Worm (Caenorhabditis elegans) whole organism, L4 larva: ENCODE data around the gene ttr-32.

Source experiments
- F10B5.3 ChIP-seq: sonication (generic microtip); optimal IDR thresholded peaks from 2 replicates; lab custom pipeline; 2016; ENCODE audit warnings: mild to moderate bottlenecking, missing genetic modification characterization, missing compliant biosample characterization
- F44E2.7 ChIP-seq: fragments of 200-800 bp; sonication (Bioruptor generic); IDR thresholded peaks from 2 replicates; pipeline ENCODE4 v2.1.2; 2022; ENCODE audit warnings: missing genetic modification characterization, missing compliant biosample characterization
- T20F7.1 ChIP-seq: fragments of 200-800 bp; sonication (Bioruptor generic); optimal IDR thresholded peaks from 2 replicates; lab custom pipeline; 2018; ENCODE audit warnings: mild to moderate bottlenecking, missing genetic modification characterization, missing compliant biosample characterization
- ZK337.2 ChIP-seq: fragments of 200-800 bp; sonication (Bioruptor generic); IDR thresholded peaks from 2 replicates; pipeline ENCODE4 v1.3.6; 2022; ENCODE audit warnings: missing genetic modification reagents, missing genetic modification characterization, missing compliant biosample characterization
- aha-1 ChIP-seq: fragments of 150-350 bp; peaks from one replicate; lab custom pipeline; 2014; ENCODE audit warnings: missing biosample characterization, missing genetic modification characterization
- aly-2 ChIP-seq: sonication (generic microtip); optimal IDR thresholded peaks from 2 replicates; lab custom pipeline; 2018; ENCODE audit warnings: missing biosample characterization, missing genetic modification characterization
- arid-1 ChIP-seq: fragments of 200-800 bp; sonication (Bioruptor generic); conservative IDR thresholded peaks from 2 replicates; pipeline ENCODE4 v1.3.6; 2022; ENCODE audit warnings: missing genetic modification reagents, missing genetic modification characterization, missing compliant biosample characterization
- ceh-20 ChIP-seq: fragments of 200-800 bp; sonication (Bioruptor generic); IDR thresholded peaks from 2 replicates; pipeline ENCODE4 v1.3.6; 2022; ENCODE audit warnings: missing genetic modification reagents, missing genetic modification characterization, missing compliant biosample characterization
- ceh-28 ChIP-seq: fragments of 150-350 bp; optimal IDR thresholded peaks from 2 replicates; lab custom pipeline; 2014; ENCODE audit warnings: missing biosample characterization, missing genetic modification reagents, missing genetic modification characterization
- ceh-44 ChIP-seq: fragments of 200-800 bp; sonication (Bioruptor generic); IDR thresholded peaks from 2 replicates; pipeline ENCODE4 v1.3.6; 2022; ENCODE audit warnings: missing genetic modification reagents, missing genetic modification characterization, missing compliant biosample characterization
- ceh-82 ChIP-seq: sonication (generic microtip); optimal IDR thresholded peaks from 2 replicates; lab custom pipeline; 2017; ENCODE audit warnings: missing biosample characterization, missing genetic modification characterization
- ces-1 ChIP-seq: fragments of 150-350 bp; sonication (generic microtip); optimal IDR thresholded peaks from 4 replicates; lab custom pipeline; 2014; ENCODE audit warnings: missing biosample characterization, missing genetic modification reagents, missing genetic modification characterization
- cey-2 ChIP-seq: sonication (generic microtip); optimal IDR thresholded peaks from 3 replicates; lab custom pipeline; 2017; ENCODE audit warnings: missing genetic modification characterization, mild to moderate bottlenecking, missing compliant biosample characterization, antibody characterized with exemption, borderline replicate concordance; ENCODE audit not compliant: insufficient read depth
- daf-12 ChIP-seq: fragments of 150-350 bp; optimal IDR thresholded peaks from 2 replicates; lab custom pipeline; 2014; ENCODE audit warnings: missing biosample characterization, missing genetic modification reagents, missing genetic modification characterization
- dmd-8 ChIP-seq: fragments of 200-800 bp; sonication (Bioruptor generic); IDR thresholded peaks from 2 replicates; pipeline ENCODE4 v1.3.6; 2022; ENCODE audit warnings: missing genetic modification characterization, missing compliant biosample characterization
- duxl-1 ChIP-seq: sonication (generic microtip); optimal IDR thresholded peaks from 2 replicates; lab custom pipeline; 2016; ENCODE audit warnings: mild to moderate bottlenecking, missing genetic modification characterization, moderate library complexity, missing compliant biosample characterization; ENCODE audit not compliant: poor library complexity
- egl-27 ChIP-seq: sonication (generic microtip); optimal IDR thresholded peaks from 3 replicates; lab custom pipeline; 2017; ENCODE audit warnings: missing biosample characterization, missing genetic modification reagents, missing genetic modification characterization
- egl-43 ChIP-seq: fragments of 200-800 bp; sonication (Bioruptor generic); IDR thresholded peaks from 2 replicates; pipeline ENCODE4 v1.3.6; 2022; ENCODE audit warnings: missing genetic modification reagents, missing genetic modification characterization, missing compliant biosample characterization
- fkh-10 ChIP-seq: fragments of 150-350 bp; optimal IDR thresholded peaks from 2 replicates; lab custom pipeline; 2014; ENCODE audit warnings: missing biosample characterization, missing genetic modification reagents, missing genetic modification characterization
- fos-1 ChIP-seq: fragments of 150-350 bp; optimal IDR thresholded peaks from 2 replicates; lab custom pipeline; 2014; ENCODE audit warnings: missing biosample characterization, missing genetic modification characterization
- gei-8 ChIP-seq: fragments of 200-800 bp; sonication (Bioruptor generic); optimal IDR thresholded peaks from 2 replicates; lab custom pipeline; 2018; ENCODE audit warnings: mild to moderate bottlenecking, missing genetic modification characterization, missing compliant biosample characterization
- hif-1 ChIP-seq, 2 experiments: sonication (generic microtip); optimal IDR thresholded peaks; 2 replicates each; lab custom pipeline; 2016 to 2017; ENCODE audit warnings: missing compliant biosample characterization in 2 of 2, missing genetic modification characterization in 2 of 2, missing genetic modification reagents in 2 of 2, missing genotype in 2 of 2, mild to moderate bottlenecking in 1 of 2
- hlh-30 ChIP-seq: sonication (generic microtip); optimal IDR thresholded peaks from 2 replicates; lab custom pipeline; 2017; ENCODE audit warnings: antibody characterized with exemption, mild to moderate bottlenecking, missing genetic modification characterization, missing compliant biosample characterization; ENCODE audit not compliant: insufficient read depth
- jun-1 ChIP-seq: fragments of 150-350 bp; optimal IDR thresholded peaks from 2 replicates; lab custom pipeline; 2014; ENCODE audit warnings: missing biosample characterization, missing genetic modification reagents, missing genetic modification characterization
- lim-7 ChIP-seq: fragments of 200-800 bp; sonication (Bioruptor generic); IDR thresholded peaks from 2 replicates; pipeline ENCODE4 v1.3.6; 2022; ENCODE audit warnings: missing genetic modification characterization, missing compliant biosample characterization
- lin-15B ChIP-seq: fragments of 150-350 bp; sonication (generic microtip); optimal IDR thresholded peaks from 3 replicates; lab custom pipeline; 2014; ENCODE audit warnings: missing biosample characterization, missing genetic modification characterization
- lin-38 ChIP-seq: fragments of 200-800 bp; sonication (Bioruptor generic); IDR thresholded peaks from 2 replicates; pipeline ENCODE4 v1.3.6; 2022; ENCODE audit warnings: missing genetic modification reagents, missing genetic modification characterization, missing compliant biosample characterization
- lin-39 ChIP-seq: fragments of 150-350 bp; optimal IDR thresholded peaks from 2 replicates; lab custom pipeline; 2014; ENCODE audit warnings: missing biosample characterization, missing genetic modification reagents, missing genetic modification characterization
- lsy-2 ChIP-seq, 2 experiments: fragments of 150-350 bp in 1 of 2; sonication (generic microtip) in 1 of 2; optimal IDR thresholded peaks; 2 replicates each; lab custom pipeline; 2014 to 2017; ENCODE audit warnings: missing biosample characterization in 2 of 2, missing genetic modification characterization in 2 of 2
- mep-1 ChIP-seq: fragments of 150-350 bp; sonication (generic microtip); optimal IDR thresholded peaks from 3 replicates; lab custom pipeline; 2014; ENCODE audit warnings: missing biosample characterization, missing genetic modification characterization
- mxl-3 ChIP-seq: fragments of 200-800 bp; sonication (Bioruptor generic); optimal IDR thresholded peaks from 2 replicates; lab custom pipeline; 2018; ENCODE audit warnings: mild to moderate bottlenecking, missing genetic modification characterization, missing compliant biosample characterization
- nhr-102 ChIP-seq: sonication (generic microtip); optimal IDR thresholded peaks from 2 replicates; lab custom pipeline; 2016; ENCODE audit warnings: mild to moderate bottlenecking, missing genetic modification characterization, moderate library complexity, missing compliant biosample characterization
- nhr-111 ChIP-seq: fragments of 200-800 bp; sonication (Bioruptor generic); optimal IDR thresholded peaks from 2 replicates; lab custom pipeline; 2018; ENCODE audit warnings: mild to moderate bottlenecking, missing genetic modification characterization, missing compliant biosample characterization
- nhr-28 ChIP-seq: fragments of 150-350 bp; optimal IDR thresholded peaks from 2 replicates; lab custom pipeline; 2014; ENCODE audit warnings: missing biosample characterization, missing genetic modification characterization
- saeg-2 ChIP-seq: fragments of 200-800 bp; sonication (Bioruptor generic); IDR thresholded peaks from 2 replicates; pipeline ENCODE4 v1.3.6; 2022; ENCODE audit warnings: missing genetic modification reagents, missing genetic modification characterization, missing compliant biosample characterization
- set-16 ChIP-seq: fragments of 200-800 bp; sonication (Bioruptor generic); IDR thresholded peaks from 2 replicates; pipeline ENCODE4 v1.3.6; 2022; ENCODE audit warnings: missing genetic modification reagents, missing genetic modification characterization, missing compliant biosample characterization
- spr-3 ChIP-seq: fragments of 200-800 bp; sonication (Bioruptor generic); optimal IDR thresholded peaks from 2 replicates; lab custom pipeline; 2018; ENCODE audit warnings: mild to moderate bottlenecking, missing genetic modification characterization, missing compliant biosample characterization
- tra-1 ChIP-seq: fragments of 200-800 bp; sonication (Bioruptor generic); IDR thresholded peaks from 2 replicates; pipeline ENCODE4 v1.3.6; 2022; ENCODE audit warnings: missing genetic modification reagents, missing genetic modification characterization, missing compliant biosample characterization
- unc-62 ChIP-seq, 3 experiments: fragments of 150-350 bp in 1 of 3; sonication (generic microtip); optimal IDR thresholded peaks in 2 of 3; peaks in 1 of 3; 1 replicate in 1 of 3; 2 replicates in 2 of 3; lab custom pipeline; 2014 to 2017; ENCODE audit warnings: missing biosample characterization in 3 of 3, missing genetic modification characterization in 3 of 3, missing genetic modification reagents in 3 of 3, missing genotype in 1 of 3
- vab-7 ChIP-seq: fragments of 200-800 bp; sonication (Bioruptor generic); IDR thresholded peaks from 2 replicates; pipeline ENCODE4 v1.3.6; 2022; ENCODE audit warnings: missing genetic modification reagents, missing genetic modification characterization, missing compliant biosample characterization
- zag-1 ChIP-seq: fragments of 150-350 bp; optimal IDR thresholded peaks from 2 replicates; lab custom pipeline; 2014; ENCODE audit warnings: missing biosample characterization, missing genetic modification characterization
- zfp-2 ChIP-seq: sonication (generic microtip); optimal IDR thresholded peaks from 2 replicates; lab custom pipeline; 2016; ENCODE audit warnings: mild to moderate bottlenecking, missing genetic modification characterization, missing compliant biosample characterization
- ztf-7 ChIP-seq: fragments of 150-350 bp; optimal IDR thresholded peaks from 2 replicates; lab custom pipeline; 2014; ENCODE audit warnings: missing biosample characterization, missing genetic modification characterization

Gene ttr-32

ce11 chrIII:7530830-7531229, 35.4 kb upstream of the ttr-32 start:
- TF ChIP-seq daf-12 (tag; lab: Kevin White, UChicago), result no peak
- no peak for TF ChIP-seq nhr-28 (tag; lab: Kevin White, UChicago)
- peak in 1 of 2 experiments; percentile 97 for TF ChIP-seq unc-62 (GFP tag; optimal IDR thresholded peaks at IDR 0.05 in 1 of 2; lab: Kevin White, UChicago)
- no peak for TF ChIP-seq unc-62 (tag; optimal IDR thresholded peaks at IDR 0.05; lab: Kevin White, UChicago)
- no peak for TF ChIP-seq ceh-44

DNA sequence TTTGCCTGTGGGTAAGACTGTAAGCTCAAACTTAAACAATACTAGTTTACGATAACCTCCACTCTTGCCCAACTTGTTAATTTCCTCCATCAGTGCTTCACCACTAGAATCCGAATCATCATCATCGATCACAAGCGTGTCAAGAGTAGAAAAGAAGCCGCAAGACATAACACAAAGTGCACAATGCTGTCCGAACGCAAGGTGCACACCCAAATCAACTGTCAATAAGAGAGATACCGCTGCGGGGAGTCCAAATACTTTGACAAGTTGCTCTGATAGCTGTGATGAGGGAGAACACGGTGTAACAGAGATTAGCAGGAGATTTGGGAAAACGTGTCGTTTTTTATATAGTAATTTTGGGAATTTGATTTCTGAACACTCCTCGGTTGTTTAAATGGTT, 34.8 kb upstream of the ttr-32 start:
- TF ChIP-seq unc-62 (GFP tag; optimal IDR thresholded peaks at IDR 0.05 in 1 of 2; lab: Kevin White, UChicago), result peak in 1 of 2 experiments; percentile 88
- TF ChIP-seq unc-62 (tag; optimal IDR thresholded peaks at IDR 0.05; lab: Kevin White, UChicago), result no peak
- TF ChIP-seq aha-1 (tag; lab: Kevin White, UChicago), result peak; percentile 14
- TF ChIP-seq lim-7 (GFP tag; lab: Robert Waterston, UW), result no peak
- TF ChIP-seq dmd-8 (GFP tag; lab: Robert Waterston, UW), result no peak
- TF ChIP-seq mxl-3 (GFP tag; lab: Kevin White, UChicago), result no peak

DNA sequence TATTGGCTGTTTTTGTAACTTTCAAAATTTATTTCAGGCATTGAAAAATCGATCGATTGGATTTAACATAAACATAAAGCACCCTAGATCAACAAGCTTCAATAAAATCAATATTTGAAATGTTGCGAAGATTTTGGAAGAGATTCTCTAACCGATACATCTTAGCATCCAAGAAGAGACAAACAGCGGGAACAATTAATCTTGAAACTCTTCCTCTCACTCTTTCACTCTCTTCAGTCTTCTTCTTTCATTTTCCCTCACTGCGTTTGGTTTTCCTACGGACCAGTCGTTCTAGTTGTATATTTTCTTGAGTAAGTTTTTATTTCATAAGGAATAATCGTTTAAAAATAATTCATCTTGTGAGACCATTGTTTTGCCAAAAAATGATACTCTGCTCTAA, 33.2 kb upstream of the ttr-32 start:
- TF ChIP-seq ces-1 (GFP tag; lab: Kevin White, UChicago) (no peak), cey-2 (no peak), lin-15B (tag; lab: Kevin White, UChicago) (no peak), ZK337.2 (GFP tag; lab: Robert Waterston, UW) (no peak), nhr-111 (GFP tag; lab: Kevin White, UChicago) (no peak), jun-1 (tag; lab: Kevin White, UChicago) (no peak), hif-1 (tag; optimal IDR thresholded peaks at IDR 0.05; lab: Kevin White, UChicago) (no peak), ceh-28 (tag; lab: Kevin White, UChicago) (peak; percentile 14), unc-62 (GFP tag; optimal IDR thresholded peaks at IDR 0.05 in 1 of 2; lab: Kevin White, UChicago) (peak in 1 of 2 experiments; percentile 66), unc-62 (tag; optimal IDR thresholded peaks at IDR 0.05; lab: Kevin White, UChicago) (no peak), saeg-2 (no peak), daf-12 (tag; lab: Kevin White, UChicago) (no peak), hlh-30 (tag; lab: Kevin White, UChicago) (no peak), egl-27 (tag; lab: Kevin White, UChicago) (no peak)
- TF ChIP-seq, all 104 proteins: peak for 2

DNA sequence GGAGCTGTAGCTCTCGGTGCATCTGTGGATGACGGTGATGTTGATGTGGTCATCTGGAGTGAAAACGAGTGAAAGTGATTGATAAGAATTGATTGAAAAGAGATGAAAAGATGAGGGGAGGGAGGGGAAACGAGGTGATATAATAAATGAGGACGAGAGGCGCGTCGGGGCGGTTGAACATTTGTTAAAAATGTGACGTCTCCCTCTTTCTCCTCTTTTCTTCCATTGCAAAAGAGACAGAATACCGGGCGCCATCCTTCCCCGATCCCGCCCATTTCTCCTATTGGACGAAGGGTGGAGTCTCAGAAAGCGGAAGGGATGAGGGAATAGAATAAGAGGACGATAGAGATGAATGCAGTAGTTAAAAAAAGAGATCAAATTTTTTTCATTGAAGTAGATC, 31.6 kb upstream of the ttr-32 start:
- TF ChIP-seq lsy-2 (tag; optimal IDR thresholded peaks at IDR 0.05; lab: Kevin White, UChicago) (peak in 1 of 2 experiments; percentile 76), tra-1 (peak; percentile 60; the same call in 1 of the 2 replicates), nhr-102 (tag; lab: Kevin White, UChicago) (no peak), fos-1 (tag; lab: Kevin White, UChicago) (no peak), duxl-1 (peak; percentile 56), mep-1 (peak; percentile 10), zfp-2 (no peak), aha-1 (tag; lab: Kevin White, UChicago) (peak; percentile 30), fkh-10 (GFP tag; lab: Kevin White, UChicago) (no peak), spr-3 (GFP tag; lab: Kevin White, UChicago) (no peak), set-16 (GFP tag; lab: Robert Waterston, UW) (no peak), egl-43 (GFP tag; lab: Robert Waterston, UW) (no peak), cey-2 (no peak), gei-8 (no peak), daf-12 (tag; lab: Kevin White, UChicago) (no peak), aly-2 (tag; lab: Kevin White, UChicago) (no peak), ceh-82 (tag; lab: Kevin White, UChicago) (no peak), zag-1 (no peak), F10B5.3 (tag; lab: Kevin White, UChicago) (no peak), lin-39 (tag; lab: Kevin White, UChicago) (no peak), ZK337.2 (GFP tag; lab: Robert Waterston, UW) (no peak), lin-38 (GFP tag; lab: Robert Waterston, UW) (no peak), F44E2.7 (GFP tag; lab: Robert Waterston, UW) (no peak), ztf-7 (tag; lab: Kevin White, UChicago) (no peak), arid-1 (GFP tag; lab: Robert Waterston, UW) (no peak), T20F7.1 (GFP tag; lab: Kevin White, UChicago) (no peak), vab-7 (no peak), mxl-3 (GFP tag; lab: Kevin White, UChicago) (peak; percentile 11), ceh-20 (GFP tag; lab: Robert Waterston, UW) (peak; percentile 51; the same call in 1 of the 2 replicates), unc-62 (GFP tag; optimal IDR thresholded peaks at IDR 0.05 in 1 of 2; lab: Kevin White, UChicago) (peak in 1 of 2 experiments; percentile 100), unc-62 (tag; optimal IDR thresholded peaks at IDR 0.05; lab: Kevin White, UChicago) (no peak)
